Fruit fly (Drosophila melanogaster): ENCODE results near the gene dyl.

DNA sequence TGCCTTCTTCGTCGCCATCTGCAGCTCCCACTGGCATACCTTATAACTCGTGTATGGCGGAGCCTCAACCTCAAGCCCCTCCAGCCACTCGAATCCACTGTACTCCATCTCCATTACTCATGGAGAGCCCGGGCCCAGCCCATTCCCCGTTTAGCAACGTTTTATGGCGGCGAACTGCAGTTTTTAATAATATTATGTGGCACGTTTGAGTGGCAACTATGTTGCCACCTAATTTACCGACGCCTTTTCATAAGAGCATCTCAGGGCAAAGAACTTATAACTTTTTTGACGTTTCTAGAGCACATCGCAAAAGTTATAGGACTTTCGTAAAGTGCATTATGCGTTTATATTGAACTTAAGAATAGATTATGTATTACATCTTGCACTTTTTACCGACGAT, 44.5 kb upstream of the dyl start:
- no peak for TF ChIP-seq CG8119 (GFP tag; IDR thresholded peaks at IDR 0.05)
- TF ChIP-seq OdsH (GFP tag; optimal IDR thresholded peaks at IDR 0.05): no peak
- no peak for TF ChIP-seq Eip93F (GFP tag; optimal IDR thresholded peaks at IDR 0.05)
- no peak for TF ChIP-seq CG16779 (tag; optimal IDR thresholded peaks at IDR 0.05)
- no peak for TF ChIP-seq vri (GFP tag; optimal IDR thresholded peaks at IDR 0.05)
- TF ChIP-seq fd59A (GFP tag; optimal IDR thresholded peaks at IDR 0.05): no peak

Data from whole organism, prepupa.